Fruit fly (Drosophila melanogaster): ENCODE measurements around the gene CG16753.

dm6 chr3L:3046325-3047156 lies 8.3 kb upstream of the CG16753 start, which contains the start of the genes scramb2 and Sk2:
- TF ChIP-seq CTCF (optimal IDR thresholded peaks at IDR 0.05) (no peak), CG8478 (optimal IDR thresholded peaks at IDR 0.05) (no peak)

Data from S2 (cell line).